Fruit fly (Drosophila melanogaster) whole organism, embryonic: ENCODE measurements around the gene bnl.
A peak's percentile ranks its signal among the peaks of the same experiment; 100 is the strongest.

ENCODE experiments used
- BEAF-32 ChIP-seq: fragments of 200-800 bp; sonication (Bioruptor generic); optimal IDR thresholded peaks from 3 replicates; lab custom pipeline; 2017; ENCODE audit warnings: missing biosample characterization, missing genetic modification characterization, mild to moderate bottlenecking, moderate library complexity, missing genetic modification reagents
- Blimp-1 ChIP-seq: fragments of 200-800 bp; sonication (Bioruptor generic); optimal IDR thresholded peaks from 3 replicates; lab custom pipeline; 2018; ENCODE audit warnings: missing biosample characterization, missing genetic modification characterization, mild to moderate bottlenecking, moderate library complexity, missing genetic modification reagents
- CG10462 ChIP-seq: fragments of 200-800 bp; sonication (Bioruptor generic); optimal IDR thresholded peaks from 2 replicates; lab custom pipeline; 2016; ENCODE audit warnings: missing biosample characterization, missing genetic modification characterization
- CG10543 ChIP-seq: fragments of 200-800 bp; sonication (Bioruptor generic); optimal IDR thresholded peaks from 3 replicates; lab custom pipeline; 2017; ENCODE audit warnings: missing biosample characterization, mild to moderate bottlenecking, missing genetic modification characterization, moderate library complexity
- CG10959 ChIP-seq: fragments of 200-800 bp; sonication (Bioruptor generic); IDR thresholded peaks from 2 replicates; pipeline ENCODE4 v1.3.6; 2022; ENCODE audit warnings: missing biosample characterization, missing genetic modification characterization
- CG11085 ChIP-seq: fragments of 200-800 bp; sonication (Bioruptor generic); IDR thresholded peaks from 2 replicates; pipeline ENCODE4 v1.3.6; 2022; ENCODE audit warnings: missing biosample characterization, missing genetic modification characterization
- CG12299 ChIP-seq: fragments of 200-800 bp; sonication (Bioruptor generic); optimal IDR thresholded peaks from 2 replicates; lab custom pipeline; 2018; ENCODE audit warnings: missing biosample characterization, mild to moderate bottlenecking, missing genetic modification characterization
- CG13775 ChIP-seq: fragments of 200-800 bp; sonication (Bioruptor generic); optimal IDR thresholded peaks from 3 replicates; lab custom pipeline; 2017; ENCODE audit warnings: missing biosample characterization, mild to moderate bottlenecking, missing genetic modification characterization
- CG14050 ChIP-seq: fragments of 200-800 bp; sonication (Bioruptor generic); IDR thresholded peaks from 3 replicates; pipeline ENCODE4 v1.3.6; 2022; ENCODE audit warnings: missing biosample characterization, missing genetic modification characterization
- CG14710 ChIP-seq: fragments of 200-800 bp; sonication (Bioruptor generic); optimal IDR thresholded peaks from 3 replicates; lab custom pipeline; 2019; ENCODE audit warnings: missing biosample characterization, mild to moderate bottlenecking, missing genetic modification characterization, moderate library complexity
- CG14965 ChIP-seq: fragments of 200-800 bp; sonication (Bioruptor generic); optimal IDR thresholded peaks from 2 replicates; lab custom pipeline; 2016; ENCODE audit warnings: missing biosample characterization, missing genetic modification characterization, borderline replicate concordance
- CG1603 ChIP-seq: fragments of 200-800 bp; sonication (Bioruptor generic); optimal IDR thresholded peaks from 2 replicates; lab custom pipeline; 2019; ENCODE audit warnings: missing biosample characterization, mild to moderate bottlenecking, missing genetic modification characterization, moderate library complexity
- CG17186 ChIP-seq: fragments of 200-800 bp; sonication (Bioruptor generic); optimal IDR thresholded peaks from 3 replicates; lab custom pipeline; 2017; ENCODE audit warnings: missing biosample characterization, missing genetic modification reagents, missing genetic modification characterization
- CG2678 ChIP-seq: fragments of 200-800 bp; sonication (Bioruptor generic); optimal IDR thresholded peaks from 3 replicates; lab custom pipeline; 2019; ENCODE audit warnings: missing biosample characterization, mild to moderate bottlenecking, missing genetic modification characterization, moderate library complexity
- CG30403 ChIP-seq: fragments of 200-800 bp; sonication (Bioruptor generic); optimal IDR thresholded peaks from 3 replicates; lab custom pipeline; 2016; ENCODE audit warnings: missing biosample characterization, missing genetic modification characterization
- CG32532 ChIP-seq: fragments of 200-800 bp; sonication (Bioruptor generic); IDR thresholded peaks from 2 replicates; pipeline ENCODE4 v1.3.6; 2022; ENCODE audit warnings: missing biosample characterization, missing genetic modification characterization
- CG33213 ChIP-seq: fragments of 200-800 bp; sonication (Bioruptor generic); optimal IDR thresholded peaks from 3 replicates; lab custom pipeline; 2016; ENCODE audit warnings: missing biosample characterization, missing genetic modification characterization
- CG34422 ChIP-seq: fragments of 200-800 bp; sonication (Bioruptor generic); IDR thresholded peaks from 3 replicates; pipeline ENCODE4 v1.3.6; 2022; ENCODE audit warnings: missing biosample characterization, missing genetic modification characterization
- CG42726 ChIP-seq: fragments of 200-800 bp; sonication (Bioruptor generic); IDR thresholded peaks from 2 replicates; pipeline ENCODE4 v1.3.6; 2022; ENCODE audit warnings: missing biosample characterization, missing genetic modification characterization; ENCODE audit not compliant: partially characterized antibody
- CG7786 ChIP-seq: fragments of 200-800 bp; sonication (Bioruptor generic); optimal IDR thresholded peaks from 2 replicates; lab custom pipeline; 2016; ENCODE audit warnings: missing biosample characterization, missing genetic modification characterization
- CG8089 ChIP-seq: fragments of 200-800 bp; sonication (Bioruptor generic); optimal IDR thresholded peaks from 3 replicates; lab custom pipeline; 2016; ENCODE audit warnings: missing biosample characterization, missing genetic modification characterization
- CG9727 ChIP-seq: fragments of 200-800 bp; sonication (Bioruptor generic); optimal IDR thresholded peaks from 3 replicates; lab custom pipeline; 2017; ENCODE audit warnings: missing biosample characterization, mild to moderate bottlenecking, missing genetic modification characterization
- D19A ChIP-seq: fragments of 200-800 bp; optimal IDR thresholded peaks from 3 replicates; lab custom pipeline; 2019; ENCODE audit warnings: missing biosample characterization, mild to moderate bottlenecking, missing genetic modification characterization, moderate library complexity
- Hr3 ChIP-seq: fragments of 200-800 bp; sonication (Bioruptor generic); optimal IDR thresholded peaks from 3 replicates; lab custom pipeline; 2016; ENCODE audit warnings: missing biosample characterization, missing genetic modification characterization
- NFAT ChIP-seq: fragments of 200-800 bp; sonication (Bioruptor generic); IDR thresholded peaks from 2 replicates; pipeline ENCODE4 v1.3.6; 2022; ENCODE audit warnings: missing biosample characterization, missing genetic modification characterization
- Pdp1 ChIP-seq, 2 experiments: fragments of 200-800 bp; sonication (Bioruptor generic); optimal IDR thresholded peaks; 3 replicates each; lab custom pipeline; 2016; ENCODE audit warnings: missing biosample characterization in 2 of 2, missing genetic modification characterization in 2 of 2, mild to moderate bottlenecking in 1 of 2, moderate library complexity in 1 of 2
- Trl ChIP-seq, 3 experiments: fragments of >200 bp in 2 of 3; fragments of 200-800 bp in 1 of 3; sonication (Bioruptor generic) in 1 of 3; optimal IDR thresholded peaks; 2 replicates in 1 of 3; 3 replicates in 2 of 3; lab custom pipeline; 2016 to 2017; ENCODE audit warnings: missing biosample characterization in 1 of 3, missing genetic modification characterization in 1 of 3
- al ChIP-seq: fragments of 200-800 bp; sonication (Bioruptor generic); IDR thresholded peaks from 2 replicates; pipeline ENCODE4 v1.3.6; 2022; ENCODE audit warnings: missing biosample characterization, missing genetic modification characterization
- caup ChIP-seq: fragments of 200-800 bp; sonication (Bioruptor generic); optimal IDR thresholded peaks from 3 replicates; lab custom pipeline; 2017; ENCODE audit warnings: missing biosample characterization, mild to moderate bottlenecking, missing genetic modification characterization, moderate library complexity; ENCODE audit not compliant: severe bottlenecking
- chinmo ChIP-seq: fragments of 200-800 bp; sonication (Bioruptor generic); IDR thresholded peaks from 4 replicates; pipeline ENCODE4 v1.3.6; 2022; ENCODE audit warnings: missing biosample characterization, missing genetic modification characterization; ENCODE audit not compliant: partially characterized antibody
- crol ChIP-seq: fragments of 200-800 bp; sonication (Bioruptor generic); IDR thresholded peaks from 2 replicates; pipeline ENCODE4 v1.3.6; 2022; ENCODE audit warnings: missing biosample characterization, missing genetic modification characterization
- da ChIP-seq: fragments of 200-800 bp; sonication (Bioruptor generic); optimal IDR thresholded peaks from 2 replicates; lab custom pipeline; 2016; ENCODE audit warnings: missing biosample characterization, missing genetic modification characterization
- dan ChIP-seq: fragments of 200-800 bp; sonication (Bioruptor generic); IDR thresholded peaks from 2 replicates; pipeline ENCODE4 v1.3.6; 2022; ENCODE audit warnings: missing biosample characterization, missing genetic modification characterization
- fd3F ChIP-seq: fragments of 200-800 bp; sonication (Bioruptor generic); optimal IDR thresholded peaks from 2 replicates; lab custom pipeline; 2018; ENCODE audit warnings: missing biosample characterization, mild to moderate bottlenecking, missing genetic modification characterization, moderate library complexity
- gcm ChIP-seq: fragments of 200-800 bp; sonication (Bioruptor generic); optimal IDR thresholded peaks from 2 replicates; lab custom pipeline; 2019; ENCODE audit warnings: missing biosample characterization, mild to moderate bottlenecking, missing genetic modification characterization, moderate library complexity
- hbn ChIP-seq: fragments of 200-800 bp; sonication (Bioruptor generic); IDR thresholded peaks from 2 replicates; pipeline ENCODE4 v1.3.6; 2022; ENCODE audit warnings: missing biosample characterization, missing genetic modification characterization; ENCODE audit not compliant: partially characterized antibody
- lola ChIP-seq, 3 experiments: fragments of >200 bp in 2 of 3; fragments of 200-800 bp in 1 of 3; sonication (Bioruptor generic) in 1 of 3; optimal IDR thresholded peaks; 2 replicates each; lab custom pipeline; 2017 to 2019; ENCODE audit warnings: missing biosample characterization in 3 of 3, missing genetic modification characterization in 3 of 3, mild to moderate bottlenecking in 1 of 3, moderate library complexity in 1 of 3
- mam ChIP-seq: fragments of 200-800 bp; sonication (Bioruptor generic); optimal IDR thresholded peaks from 3 replicates; lab custom pipeline; 2016; ENCODE audit warnings: missing biosample characterization, missing genetic modification characterization
- mirr ChIP-seq: fragments of 200-800 bp; sonication (Bioruptor generic); optimal IDR thresholded peaks from 3 replicates; lab custom pipeline; 2018; ENCODE audit warnings: missing biosample characterization, mild to moderate bottlenecking, missing genetic modification characterization
- nau ChIP-seq: fragments of 200-800 bp; sonication (Bioruptor generic); optimal IDR thresholded peaks from 3 replicates; lab custom pipeline; 2017; ENCODE audit warnings: missing biosample characterization, mild to moderate bottlenecking, missing genetic modification characterization, missing genetic modification reagents
- nom ChIP-seq: fragments of 200-800 bp; sonication (Bioruptor generic); optimal IDR thresholded peaks from 2 replicates; lab custom pipeline; 2017; ENCODE audit warnings: missing biosample characterization, missing genetic modification characterization, mild to moderate bottlenecking, moderate library complexity, missing genetic modification reagents
- pho ChIP-seq: fragments of 200-800 bp; sonication (Bioruptor generic); optimal IDR thresholded peaks from 2 replicates; lab custom pipeline; 2016; ENCODE audit warnings: missing biosample characterization, missing genetic modification characterization
- pnt ChIP-seq: fragments of 200-800 bp; sonication (Bioruptor generic); optimal IDR thresholded peaks from 3 replicates; lab custom pipeline; 2016; ENCODE audit warnings: missing biosample characterization, missing genetic modification characterization
- row ChIP-seq: fragments of 200-800 bp; sonication (Bioruptor generic); IDR thresholded peaks from 3 replicates; pipeline ENCODE4 v1.3.6; 2022; ENCODE audit warnings: missing biosample characterization, missing genetic modification characterization
- sd ChIP-seq: fragments of 200-800 bp; sonication (Bioruptor generic); optimal IDR thresholded peaks from 3 replicates; lab custom pipeline; 2018; ENCODE audit warnings: missing biosample characterization, mild to moderate bottlenecking, missing genetic modification characterization, moderate library complexity
- sens ChIP-seq: fragments of 200-800 bp; sonication (Bioruptor generic); peaks from one replicate; lab custom pipeline; 2016; ENCODE audit warnings: missing biosample characterization, missing genetic modification characterization
- tup ChIP-seq: fragments of 200-800 bp; sonication (Bioruptor generic); optimal IDR thresholded peaks from 2 replicates; lab custom pipeline; 2016; ENCODE audit warnings: missing biosample characterization, mild to moderate bottlenecking, missing genetic modification characterization, moderate library complexity

Gene bnl

DNA sequence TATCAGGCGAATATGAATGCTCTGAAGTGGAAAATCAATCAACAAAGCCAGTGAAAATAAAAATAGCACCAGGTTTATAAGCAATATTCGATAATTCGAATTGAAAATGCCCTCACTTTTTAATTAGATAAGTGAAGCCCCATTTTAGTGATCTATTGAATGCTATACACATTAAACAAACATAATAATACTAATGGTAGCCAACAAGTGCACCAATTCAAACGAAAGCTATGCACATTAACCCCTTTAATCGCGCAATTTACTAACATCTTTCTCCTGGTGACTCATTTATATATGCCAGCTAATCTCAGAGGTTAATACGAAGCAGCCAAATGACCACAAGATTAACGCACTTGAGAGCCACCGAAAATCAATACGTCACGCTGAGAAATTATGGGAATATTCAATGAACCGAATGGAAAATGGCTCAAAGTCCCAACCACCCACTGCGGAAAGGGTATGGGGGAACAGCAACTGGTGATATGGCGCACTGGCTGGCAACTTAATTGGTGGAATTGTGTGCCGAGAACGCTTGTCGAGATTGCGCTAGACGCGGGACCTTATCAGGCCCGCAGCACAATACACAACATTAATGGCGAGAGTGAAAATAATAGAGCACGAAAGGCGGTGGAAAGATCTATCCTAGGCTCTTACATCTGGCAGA lies 22.9 kb upstream of the bnl start (continued):
- TF ChIP-seq CG17186 (GFP tag; lab: Kevin White, UChicago) = no peak
- TF ChIP-seq CG8089 = no peak
- TF ChIP-seq CG7786 (GFP tag; lab: Kevin White, UChicago) = peak; percentile 5
- no peak for TF ChIP-seq CG42726
- TF ChIP-seq CG9727 (GFP tag; lab: Kevin White, UChicago) = peak; percentile 25
- no peak for TF ChIP-seq CG33213 (GFP tag; lab: Kevin White, UChicago)
- peak; percentile 8 for TF ChIP-seq sd (tag; lab: Kevin White, UChicago)
- no peak for TF ChIP-seq hbn (GFP tag; lab: Robert Waterston, UW)
- TF ChIP-seq NFAT (GFP tag; lab: Robert Waterston, UW) = 0 out of 2 replicates have a peak, but pooled peaks have one; percentile 11
- TF ChIP-seq caup (GFP tag; lab: Kevin White, UChicago) = peak; percentile 18
- TF ChIP-seq da (GFP tag; lab: Kevin White, UChicago) = no peak
- TF ChIP-seq lola (GFP tag; optimal IDR thresholded peaks at IDR 0.05; lab: Kevin White, UChicago) = no peak
- TF ChIP-seq mirr (GFP tag; lab: Kevin White, UChicago) = peak; percentile 88
- peak; percentile 28 for TF ChIP-seq gcm
- peak; percentile 63 for TF ChIP-seq row (GFP tag; lab: Robert Waterston, UW)
- TF ChIP-seq CG1603 (tag; lab: Kevin White, UChicago) = no peak
- TF ChIP-seq D19A (tag; lab: Kevin White, UChicago) = peak; percentile 91
- peak; percentile 68 for TF ChIP-seq CG10543
- TF ChIP-seq CG11085 (GFP tag; lab: Robert Waterston, UW) = no peak
- no peak for TF ChIP-seq tup (GFP tag; lab: Kevin White, UChicago)

- 0 out of 4 replicates have a peak, but pooled peaks have one; percentile 54 for TF ChIP-seq chinmo (GFP tag; lab: Robert Waterston, UW)
- no peak for TF ChIP-seq mam (GFP tag; lab: Kevin White, UChicago)
- no peak for TF ChIP-seq CG10959 (GFP tag; lab: Robert Waterston, UW)
- no peak for TF ChIP-seq BEAF-32 (GFP tag; lab: Kevin White, UChicago)
- peak in 1 of 2 experiments; percentile 18 for TF ChIP-seq Pdp1 (GFP tag; optimal IDR thresholded peaks at IDR 0.05; lab: Kevin White, UChicago)
- no peak for TF ChIP-seq CG14710 (tag; lab: Kevin White, UChicago)
- no peak for TF ChIP-seq Hr3 (GFP tag; lab: Kevin White, UChicago)
- TF ChIP-seq CG10462 = no peak
- TF ChIP-seq CG11085 (GFP tag; lab: Robert Waterston, UW) = no peak
- TF ChIP-seq CG34422 (GFP tag; lab: Robert Waterston, UW) = no peak
- no peak for TF ChIP-seq CG9727 (GFP tag; lab: Kevin White, UChicago)
- no peak for TF ChIP-seq CG13775 (GFP tag; lab: Kevin White, UChicago)
- no peak for TF ChIP-seq CG8089
- no peak for TF ChIP-seq CG14965 (GFP tag; lab: Kevin White, UChicago)
- TF ChIP-seq Trl (optimal IDR thresholded peaks at IDR 0.05; lab: Kevin White, UChicago) = no peak
- no peak for TF ChIP-seq Trl (GFP tag; optimal IDR thresholded peaks at IDR 0.05; lab: Kevin White, UChicago)
- TF ChIP-seq fd3F (GFP tag; lab: Kevin White, UChicago) = no peak
- no peak for TF ChIP-seq Blimp-1
- peak; percentile 26 for TF ChIP-seq sens (GFP tag; lab: Kevin White, UChicago)
- no peak for TF ChIP-seq CG32532 (GFP tag; lab: Robert Waterston, UW)
- TF ChIP-seq dan = no peak
- TF ChIP-seq nau (GFP tag; lab: Kevin White, UChicago) = no peak
- TF ChIP-seq CG2678 = no peak
- no peak for TF ChIP-seq al
- TF ChIP-seq pnt (GFP tag; lab: Kevin White, UChicago) = no peak
- no peak for TF ChIP-seq crol (GFP tag; lab: Robert Waterston, UW)
- no peak for TF ChIP-seq nom
- TF ChIP-seq CG14050 (GFP tag; lab: Robert Waterston, UW) = no peak
- TF ChIP-seq pho = no peak
- TF ChIP-seq CG12299 (tag; lab: Kevin White, UChicago) = no peak
- no peak for TF ChIP-seq CG30403 (GFP tag; lab: Kevin White, UChicago)
- no peak for TF ChIP-seq CG7786 (GFP tag; lab: Kevin White, UChicago)
Measured at dm6 chr3R:19858944-19859343, 22.3 kb upstream of the bnl start.
